Worm (Caenorhabditis elegans) whole organism, midembryonic: ENCODE results near the gene rips-1.

Experiments
- cog-1 ChIP-seq: sonication (generic microtip); optimal IDR thresholded peaks from 2 replicates; lab custom pipeline; 2016; ENCODE audit warnings: missing genetic modification characterization, missing compliant biosample characterization
- flt-1 ChIP-seq: fragments of 200-800 bp; sonication (Bioruptor generic); IDR thresholded peaks from 2 replicates; pipeline ENCODE4 v1.3.6; 2022; ENCODE audit warnings: missing genetic modification characterization, missing compliant biosample characterization
- tab-1 ChIP-seq: fragments of 200-800 bp; sonication (Bioruptor generic); IDR thresholded peaks from 2 replicates; pipeline ENCODE4 v1.3.6; 2022; ENCODE audit warnings: missing genetic modification characterization, missing compliant biosample characterization
- ztf-23 ChIP-seq: fragments of 200-800 bp; sonication (Bioruptor generic); IDR thresholded peaks from 2 replicates; pipeline ENCODE4 v1.3.6; 2022; ENCODE audit warnings: missing genetic modification reagents, missing genetic modification characterization, missing compliant biosample characterization

DNA sequence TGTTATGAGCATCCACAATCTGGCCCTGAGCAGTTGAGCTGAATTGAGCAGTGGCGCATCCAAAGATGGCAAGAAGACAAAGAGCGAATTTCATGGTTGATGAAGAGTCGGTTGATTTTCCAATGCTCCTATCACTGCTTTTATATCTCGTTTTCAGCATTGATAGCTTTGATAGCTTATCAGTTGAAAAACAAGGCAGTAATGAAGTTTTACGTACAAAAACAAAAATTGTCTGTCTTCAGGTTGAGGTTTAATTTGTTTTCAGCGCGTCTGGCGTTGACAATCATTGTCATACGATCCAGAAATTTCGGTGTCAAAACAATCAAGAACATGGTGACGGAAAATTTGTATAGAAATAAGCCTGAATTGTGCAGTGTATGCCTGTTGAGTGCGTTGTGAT lies 39.7 kb downstream of the rips-1 start, which contains the start of gene scl-13:
- TF ChIP-seq ztf-23, result no peak
- TF ChIP-seq cog-1 (tag; lab: Kevin White, UChicago), result no peak
- no peak for TF ChIP-seq flt-1 (GFP tag; lab: Robert Waterston, UW)
- TF ChIP-seq tab-1 (GFP tag; lab: Robert Waterston, UW), result no peak
